Worm (Caenorhabditis elegans) whole organism, midembryonic: ENCODE results near the gene F41F3.8.

Experiments used
- T22C8.4 ChIP-seq: fragments of 200-800 bp; sonication (Bioruptor generic); IDR thresholded peaks from 2 replicates; pipeline ENCODE4 v1.3.6; 2022; ENCODE audit warnings: missing genetic modification characterization, missing compliant biosample characterization
- cog-1 ChIP-seq: sonication (generic microtip); optimal IDR thresholded peaks from 2 replicates; lab custom pipeline; 2016; ENCODE audit warnings: missing genetic modification characterization, missing compliant biosample characterization
- flt-1 ChIP-seq: fragments of 200-800 bp; sonication (Bioruptor generic); IDR thresholded peaks from 2 replicates; pipeline ENCODE4 v1.3.6; 2022; ENCODE audit warnings: missing genetic modification characterization, missing compliant biosample characterization
- klf-2 ChIP-seq: fragments of 200-800 bp; sonication (Bioruptor generic); conservative IDR thresholded peaks from 2 replicates; pipeline ENCODE4 v1.3.6; 2022; ENCODE audit warnings: missing genetic modification reagents, missing genetic modification characterization, missing compliant biosample characterization
- med-1 ChIP-seq: sonication (generic microtip); optimal IDR thresholded peaks from 2 replicates; lab custom pipeline; 2017; ENCODE audit warnings: missing genetic modification characterization, mild to moderate bottlenecking, missing compliant biosample characterization, antibody characterized with exemption, missing genetic modification reagents; ENCODE audit not compliant: insufficient read depth
- ref-1 ChIP-seq: fragments of 200-800 bp; sonication (Bioruptor generic); conservative IDR thresholded peaks from 2 replicates; pipeline ENCODE4 v1.3.6; 2022; ENCODE audit warnings: missing genetic modification reagents, missing genetic modification characterization, missing compliant biosample characterization
- tab-1 ChIP-seq: fragments of 200-800 bp; sonication (Bioruptor generic); IDR thresholded peaks from 2 replicates; pipeline ENCODE4 v1.3.6; 2022; ENCODE audit warnings: missing genetic modification characterization, missing compliant biosample characterization
- ztf-23 ChIP-seq: fragments of 200-800 bp; sonication (Bioruptor generic); IDR thresholded peaks from 2 replicates; pipeline ENCODE4 v1.3.6; 2022; ENCODE audit warnings: missing genetic modification reagents, missing genetic modification characterization, missing compliant biosample characterization
- ztf-29 ChIP-seq: fragments of 200-800 bp; sonication (Bioruptor generic); IDR thresholded peaks from 2 replicates; pipeline ENCODE4 v1.3.6; 2022; ENCODE audit warnings: missing genetic modification reagents, missing genetic modification characterization, missing compliant biosample characterization

The F41F3.8 gene

DNA sequence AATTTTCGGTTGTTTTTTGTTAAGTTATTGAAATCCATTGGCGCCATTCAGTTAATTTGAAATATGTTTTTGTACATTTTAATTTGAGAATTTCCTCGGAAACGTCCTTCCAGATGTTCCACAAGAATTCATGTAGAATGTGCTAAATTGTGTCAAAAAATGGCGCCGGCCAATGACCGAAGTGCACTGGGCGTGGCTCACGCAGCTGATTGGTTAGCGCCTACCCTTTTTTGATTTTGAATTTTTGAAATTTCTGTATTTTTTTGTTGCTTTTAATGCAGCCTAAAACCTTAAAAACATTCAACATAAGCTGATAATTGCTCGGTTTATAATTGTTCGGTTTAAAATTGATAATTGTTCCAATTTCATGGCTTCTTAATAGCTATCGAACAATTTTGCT lies 28.2 kb downstream of the F41F3.8 start:
- TF ChIP-seq T22C8.4 (no peak), tab-1 (GFP tag; lab: Robert Waterston, UW) (no peak)

DNA sequence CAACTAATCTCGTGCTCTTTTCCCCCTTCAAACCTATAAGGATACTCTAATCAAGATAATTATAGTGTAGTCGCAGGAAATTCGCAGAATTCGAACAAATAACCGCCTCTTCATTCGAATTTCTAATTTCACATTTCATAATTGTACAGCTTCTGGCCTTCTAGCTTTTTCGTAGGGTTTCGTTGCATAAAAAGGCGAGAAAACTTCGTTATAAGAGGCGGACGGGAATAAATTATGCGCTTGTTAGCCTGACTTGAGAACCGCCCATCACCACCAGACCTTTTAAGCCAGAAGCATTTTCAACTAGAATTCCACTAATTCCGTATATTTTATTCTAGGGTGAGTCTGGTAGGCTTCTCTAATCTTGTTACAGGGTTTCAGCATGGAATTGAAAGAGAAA lies 33.0 kb downstream of the F41F3.8 start, which contains the start of gene K03B4.4:
Gene K03B4.4, plus strand, starts transcription at position 301 of the 400 bp plus-strand sequence.
- TF ChIP-seq ztf-29: no peak
- no peak for TF ChIP-seq ztf-23 (GFP tag; lab: Robert Waterston, UW)
- no peak for TF ChIP-seq med-1 (GFP tag; lab: Kevin White, UChicago)
- TF ChIP-seq T22C8.4: no peak
- no peak for TF ChIP-seq ref-1 (GFP tag; lab: Robert Waterston, UW)
- no peak for TF ChIP-seq tab-1 (GFP tag; lab: Robert Waterston, UW)
- no peak for TF ChIP-seq cog-1
- no peak for TF ChIP-seq flt-1 (GFP tag; lab: Robert Waterston, UW)
- no peak for TF ChIP-seq klf-2 (GFP tag; lab: Robert Waterston, UW)

DNA sequence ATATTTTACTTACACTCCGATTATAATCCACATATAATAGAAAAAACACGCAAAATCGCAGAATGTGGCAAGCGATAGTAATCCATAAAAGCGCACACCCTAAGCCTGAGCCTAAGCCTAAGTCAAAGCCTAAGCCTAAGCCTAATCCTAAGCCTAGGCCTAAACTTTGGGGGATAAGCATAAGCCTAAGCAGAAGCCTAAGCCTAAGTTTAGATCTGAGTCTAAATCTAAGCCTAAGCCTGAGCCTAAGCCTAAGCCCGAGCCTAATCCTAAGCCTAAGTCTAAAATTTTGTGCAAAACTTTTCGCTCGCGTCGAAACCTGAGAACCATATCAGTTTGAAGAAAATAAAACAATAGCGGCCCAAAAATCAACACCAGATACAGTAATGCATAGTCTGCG lies 35.5 kb downstream of the F41F3.8 start:
- TF ChIP-seq klf-2 (GFP tag; lab: Robert Waterston, UW) (no peak), med-1 (GFP tag; lab: Kevin White, UChicago) (no peak), ref-1 (GFP tag; lab: Robert Waterston, UW) (no peak), tab-1 (GFP tag; lab: Robert Waterston, UW) (no peak), T22C8.4 (no peak), ztf-29 (no peak)

DNA sequence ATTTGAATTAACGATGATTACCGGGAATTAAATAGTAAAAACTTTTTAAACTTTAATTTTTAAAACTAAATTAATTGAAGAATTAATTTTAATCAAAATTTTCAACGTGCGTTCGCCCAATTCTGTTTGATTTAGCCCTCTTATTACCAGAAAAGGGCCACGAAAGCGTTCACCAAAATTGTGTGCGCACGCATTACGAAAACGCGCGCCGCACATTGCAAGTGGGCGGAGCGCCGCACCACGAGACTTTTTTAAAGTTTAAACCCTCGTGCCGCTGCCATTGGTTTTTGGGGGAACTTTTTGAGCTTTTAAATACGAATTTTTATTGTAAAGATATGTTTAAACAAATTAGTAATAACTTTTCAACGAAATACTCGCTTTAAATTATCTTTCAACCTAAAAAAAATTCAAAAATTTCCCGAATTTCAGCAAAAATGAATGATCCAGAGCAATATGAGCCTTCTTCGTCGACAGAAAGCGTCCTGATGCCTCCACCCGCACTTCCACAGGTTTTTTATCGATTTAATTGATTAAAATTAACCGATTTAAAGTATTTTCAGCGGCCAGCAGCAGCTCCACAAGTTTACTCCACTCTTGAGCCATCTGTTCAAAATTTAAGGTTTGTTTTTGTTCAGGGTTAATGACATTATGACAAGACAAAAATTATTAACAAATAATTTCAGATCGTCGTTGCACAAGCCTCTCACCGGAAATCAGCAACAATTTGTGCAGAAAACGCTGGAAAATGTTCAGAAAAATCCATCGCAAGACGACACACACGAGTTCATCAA lies 38.2 kb downstream of the F41F3.8 start, which contains the start of gene taf-10:
Gene taf-10, plus strand, starts transcription at position 424 of the 791 bp plus-strand sequence.
- TF ChIP-seq tab-1 (GFP tag; lab: Robert Waterston, UW): no peak
- TF ChIP-seq ztf-23 (GFP tag; lab: Robert Waterston, UW): no peak
- no peak for TF ChIP-seq cog-1
- TF ChIP-seq klf-2 (GFP tag; lab: Robert Waterston, UW): no peak
- TF ChIP-seq ztf-29: no peak
- TF ChIP-seq flt-1 (GFP tag; lab: Robert Waterston, UW): no peak
- no peak for TF ChIP-seq T22C8.4
- TF ChIP-seq med-1 (GFP tag; lab: Kevin White, UChicago): no peak
- no peak for TF ChIP-seq ref-1 (GFP tag; lab: Robert Waterston, UW)

DNA sequence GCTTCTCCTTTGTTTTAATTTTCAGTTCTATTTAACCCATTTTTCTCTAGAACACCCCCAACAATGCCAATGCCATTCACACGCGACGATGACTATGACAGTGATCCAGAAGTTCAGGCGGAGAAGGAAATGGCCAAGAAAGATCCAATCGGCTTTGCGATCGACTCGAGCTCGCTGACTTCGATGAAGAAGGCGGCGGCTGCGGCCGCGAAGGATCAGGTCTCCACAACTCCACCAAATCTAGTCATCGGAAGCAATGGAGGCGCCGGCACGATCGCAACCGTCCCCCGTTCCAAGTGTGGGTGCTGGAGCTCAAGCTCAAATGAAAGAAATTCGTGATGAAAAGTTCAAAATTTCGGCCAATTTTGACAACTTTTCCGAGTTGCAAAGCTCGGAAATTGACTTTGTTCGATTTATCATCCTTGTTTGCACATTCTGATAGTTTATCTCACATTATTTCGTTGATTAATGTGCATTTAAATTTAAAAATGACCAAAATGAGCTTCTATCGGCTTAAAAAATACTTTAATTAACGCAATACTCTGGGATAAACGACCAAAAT lies 39.4 kb downstream of the F41F3.8 start, which contains the start of gene K03B4.2:
Gene K03B4.2, plus strand, starts transcription at position 51 of the 562 bp plus-strand sequence.
- TF ChIP-seq ref-1 (GFP tag; lab: Robert Waterston, UW): no peak
- TF ChIP-seq flt-1 (GFP tag; lab: Robert Waterston, UW): no peak
- no peak for TF ChIP-seq tab-1 (GFP tag; lab: Robert Waterston, UW)
- TF ChIP-seq ztf-23 (GFP tag; lab: Robert Waterston, UW): no peak
- no peak for TF ChIP-seq klf-2 (GFP tag; lab: Robert Waterston, UW)
- no peak for TF ChIP-seq T22C8.4
- no peak for TF ChIP-seq ztf-29
- TF ChIP-seq cog-1: no peak
- TF ChIP-seq med-1 (GFP tag; lab: Kevin White, UChicago): no peak

DNA sequence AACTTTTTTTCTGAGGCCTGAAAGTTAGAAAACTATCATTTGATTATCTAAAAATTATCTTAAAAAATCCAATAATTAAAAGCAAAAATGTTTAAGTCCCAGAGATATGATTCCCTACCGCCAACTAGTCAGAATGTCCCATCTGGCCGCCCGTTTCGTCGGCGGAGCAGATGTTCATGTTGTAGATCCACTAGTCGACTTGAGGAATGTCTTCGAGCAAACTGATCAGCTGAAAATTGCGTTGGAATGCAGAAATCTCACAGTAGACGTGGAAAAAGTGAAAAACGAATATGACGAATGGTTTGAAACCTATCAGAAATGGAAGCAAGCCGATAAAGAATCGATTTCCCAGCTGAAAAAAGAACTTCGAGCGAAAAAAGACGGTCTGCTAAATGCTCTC lies 40.6 kb downstream of the F41F3.8 start, which contains the start of gene K03B4.1:
Gene K03B4.1, plus strand, starts transcription at position 97 of the 400 bp plus-strand sequence.
- TF ChIP-seq tab-1 (GFP tag; lab: Robert Waterston, UW) (no peak), med-1 (GFP tag; lab: Kevin White, UChicago) (no peak), cog-1 (no peak), ztf-23 (GFP tag; lab: Robert Waterston, UW) (no peak), ztf-29 (no peak), T22C8.4 (no peak), klf-2 (GFP tag; lab: Robert Waterston, UW) (no peak), flt-1 (GFP tag; lab: Robert Waterston, UW) (no peak), ref-1 (GFP tag; lab: Robert Waterston, UW) (no peak)

DNA sequence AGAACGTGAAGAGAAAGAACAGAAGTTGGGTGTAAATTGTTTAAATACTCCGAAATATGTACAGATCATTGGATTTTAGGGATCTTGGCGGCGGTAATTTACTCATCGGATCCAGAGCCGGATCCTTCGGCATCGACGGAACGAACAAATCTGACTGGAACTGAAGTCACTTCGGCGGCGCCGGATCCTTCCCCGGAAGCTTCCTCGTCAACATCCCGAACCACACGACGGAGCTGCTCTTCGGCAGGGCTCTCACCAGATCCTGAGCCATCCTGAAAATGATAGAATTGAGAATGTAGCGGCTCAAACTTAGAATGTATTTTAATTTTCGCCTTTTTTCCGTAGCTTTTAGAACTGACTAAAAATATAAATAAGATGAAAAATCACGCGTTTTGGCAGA lies 43.0 kb downstream of the F41F3.8 start:
- TF ChIP-seq klf-2 (GFP tag; lab: Robert Waterston, UW) (no peak), tab-1 (GFP tag; lab: Robert Waterston, UW) (no peak), ztf-23 (GFP tag; lab: Robert Waterston, UW) (no peak), med-1 (GFP tag; lab: Kevin White, UChicago) (no peak), flt-1 (GFP tag; lab: Robert Waterston, UW) (no peak), ref-1 (GFP tag; lab: Robert Waterston, UW) (no peak), T22C8.4 (no peak), cog-1 (no peak), ztf-29 (no peak)

DNA sequence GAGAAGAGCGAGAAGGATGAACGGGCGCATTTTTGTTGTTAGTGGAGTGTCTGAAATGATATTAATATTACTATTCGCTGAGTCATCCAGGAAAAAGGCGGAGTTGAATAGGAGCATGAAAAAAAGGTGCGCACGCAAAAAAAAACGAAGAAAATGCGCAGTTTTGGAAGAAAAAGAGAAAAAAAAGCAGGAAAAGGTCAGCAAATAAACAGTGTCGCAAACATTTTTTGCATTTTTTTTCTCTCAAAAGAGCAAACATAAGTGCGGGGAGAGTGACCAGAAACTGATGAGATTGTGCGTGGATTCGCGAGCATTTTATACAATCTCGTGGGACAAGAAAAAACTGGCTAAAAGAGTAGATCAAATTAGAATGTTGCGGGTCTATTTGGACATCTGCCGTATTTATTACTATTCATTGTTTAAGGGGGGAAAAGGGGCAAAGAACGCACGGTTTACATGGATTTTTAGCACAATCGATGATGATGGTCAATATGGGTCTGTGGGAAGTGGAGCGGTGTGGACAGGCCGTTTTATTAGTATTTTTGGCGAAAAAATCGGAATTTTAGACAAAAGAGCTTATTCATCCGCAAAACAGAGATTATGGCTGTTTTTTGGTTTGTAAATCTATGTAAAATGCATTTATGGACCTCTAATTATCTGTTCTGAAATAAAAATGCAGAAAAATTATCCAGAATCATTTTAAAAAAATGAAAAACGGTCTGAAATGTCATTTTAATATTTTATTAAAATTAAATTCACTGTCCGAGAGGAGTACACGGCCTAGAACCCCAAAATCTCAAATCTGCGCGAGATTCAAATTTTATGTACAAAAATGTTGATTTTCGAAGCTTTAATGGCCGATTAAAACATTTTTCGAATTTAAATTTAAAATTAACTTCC lies 44.0 kb downstream of the F41F3.8 start, which contains the start of gene cpg-8:
Gene cpg-8, minus strand, starts transcription at position 51 of the 900 bp plus-strand sequence.
- no peak for TF ChIP-seq tab-1 (GFP tag; lab: Robert Waterston, UW)
- TF ChIP-seq ztf-23 (GFP tag; lab: Robert Waterston, UW): no peak
- no peak for TF ChIP-seq klf-2 (GFP tag; lab: Robert Waterston, UW)
- no peak for TF ChIP-seq ref-1 (GFP tag; lab: Robert Waterston, UW)
- no peak for TF ChIP-seq cog-1

DNA sequence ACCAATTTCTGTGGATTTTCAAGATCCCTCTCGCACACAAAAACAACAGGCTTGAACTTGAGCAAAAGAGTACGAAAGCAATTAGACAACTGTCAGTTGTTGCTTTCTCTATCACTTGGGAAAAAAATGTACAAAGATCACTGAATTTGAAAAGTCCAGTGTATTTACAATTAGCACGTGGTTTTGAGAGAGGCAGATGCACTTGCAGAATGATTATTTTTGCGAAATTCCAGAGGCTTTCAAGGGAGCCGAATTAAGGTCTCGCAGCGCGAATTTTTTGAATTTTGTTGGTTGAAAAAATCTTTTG lies 44.6 kb downstream of the F41F3.8 start:
- TF ChIP-seq med-1 (GFP tag; lab: Kevin White, UChicago): no peak
